Worm (Caenorhabditis elegans): Measurements from ENCODE around the gene acbp-6.

ce11 chrII:12008772-12009171, 35.2 kb upstream of the acbp-6 start, which contains the start of gene glb-29:
- no peak for TF ChIP-seq unc-62 (GFP tag; optimal IDR thresholded peaks at IDR 0.05 in 1 of 2)
- TF ChIP-seq unc-62 (tag; optimal IDR thresholded peaks at IDR 0.05): no peak
- no peak for TF ChIP-seq pha-4 (GFP tag; IDR thresholded peaks at IDR 0.05)
- TF ChIP-seq pha-4 (tag; optimal IDR thresholded peaks at IDR 0.05): no peak
- no peak for TF ChIP-seq R02D3.7 (tag; optimal IDR thresholded peaks at IDR 0.05)
- TF ChIP-seq dve-1 (tag; optimal IDR thresholded peaks at IDR 0.05; ENCODE audit: insufficient read depth): no peak
- TF ChIP-seq fos-1 (tag; optimal IDR thresholded peaks at IDR 0.05): no peak
- no peak for TF ChIP-seq aly-2 (tag; optimal IDR thresholded peaks at IDR 0.05)

All from whole organism, L4 larva.